Worm (Caenorhabditis elegans) whole organism, midembryonic: Measurements from ENCODE around the gene lmp-2.
A peak's percentile ranks its signal among the peaks of the same experiment; 100 is the strongest.

Experiments used
- T22C8.4 ChIP-seq: fragments of 200-800 bp; sonication (Bioruptor generic); IDR thresholded peaks from 2 replicates; pipeline ENCODE4 v1.3.6; 2022; ENCODE audit warnings: missing genetic modification characterization, missing compliant biosample characterization
- cog-1 ChIP-seq: sonication (generic microtip); optimal IDR thresholded peaks from 2 replicates; lab custom pipeline; 2016; ENCODE audit warnings: missing genetic modification characterization, missing compliant biosample characterization
- flt-1 ChIP-seq: fragments of 200-800 bp; sonication (Bioruptor generic); IDR thresholded peaks from 2 replicates; pipeline ENCODE4 v1.3.6; 2022; ENCODE audit warnings: missing genetic modification characterization, missing compliant biosample characterization
- klf-2 ChIP-seq: fragments of 200-800 bp; sonication (Bioruptor generic); conservative IDR thresholded peaks from 2 replicates; pipeline ENCODE4 v1.3.6; 2022; ENCODE audit warnings: missing genetic modification reagents, missing genetic modification characterization, missing compliant biosample characterization
- med-1 ChIP-seq: sonication (generic microtip); optimal IDR thresholded peaks from 2 replicates; lab custom pipeline; 2017; ENCODE audit warnings: missing genetic modification characterization, mild to moderate bottlenecking, missing compliant biosample characterization, antibody characterized with exemption, missing genetic modification reagents; ENCODE audit not compliant: insufficient read depth
- ref-1 ChIP-seq: fragments of 200-800 bp; sonication (Bioruptor generic); conservative IDR thresholded peaks from 2 replicates; pipeline ENCODE4 v1.3.6; 2022; ENCODE audit warnings: missing genetic modification reagents, missing genetic modification characterization, missing compliant biosample characterization
- tab-1 ChIP-seq: fragments of 200-800 bp; sonication (Bioruptor generic); IDR thresholded peaks from 2 replicates; pipeline ENCODE4 v1.3.6; 2022; ENCODE audit warnings: missing genetic modification characterization, missing compliant biosample characterization
- ztf-23 ChIP-seq: fragments of 200-800 bp; sonication (Bioruptor generic); IDR thresholded peaks from 2 replicates; pipeline ENCODE4 v1.3.6; 2022; ENCODE audit warnings: missing genetic modification reagents, missing genetic modification characterization, missing compliant biosample characterization
- ztf-29 ChIP-seq: fragments of 200-800 bp; sonication (Bioruptor generic); IDR thresholded peaks from 2 replicates; pipeline ENCODE4 v1.3.6; 2022; ENCODE audit warnings: missing genetic modification reagents, missing genetic modification characterization, missing compliant biosample characterization

Gene lmp-2

DNA sequence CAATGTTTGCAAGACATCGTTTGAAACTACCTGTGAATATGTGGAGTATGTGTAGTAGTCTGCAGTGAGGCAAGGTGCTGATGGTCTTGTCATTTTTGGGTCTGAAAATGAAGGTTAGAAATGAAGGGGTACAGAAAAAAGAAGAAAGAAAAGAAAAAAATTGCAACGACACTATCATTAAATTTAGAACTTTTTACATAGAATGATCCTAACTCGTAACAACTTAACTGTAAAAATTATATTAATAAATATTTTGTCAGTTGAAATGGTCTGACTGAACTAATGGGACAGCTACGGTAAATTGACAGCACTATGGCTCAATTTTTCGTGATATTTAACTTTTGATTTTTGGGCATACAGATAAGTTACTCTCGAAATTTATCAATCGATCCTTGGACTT, 6.1 kb upstream of the lmp-2 start, which contains the start of gene C05D9.7:
C05D9.7 (minus strand) TSS at position 101 of the 400 bp plus-strand sequence.
- TF ChIP-seq tab-1 (GFP tag; lab: Robert Waterston, UW), result no peak
- no peak for TF ChIP-seq ztf-23
- no peak for TF ChIP-seq ref-1 (GFP tag; lab: Robert Waterston, UW)
- no peak for TF ChIP-seq T22C8.4 (GFP tag; lab: Robert Waterston, UW)
- TF ChIP-seq cog-1 (tag; lab: Kevin White, UChicago), result no peak
- TF ChIP-seq ztf-29, result no peak
- no peak for TF ChIP-seq med-1 (GFP tag; lab: Kevin White, UChicago)
- no peak for TF ChIP-seq flt-1 (GFP tag; lab: Robert Waterston, UW)
- TF ChIP-seq klf-2 (GFP tag; lab: Robert Waterston, UW), result no peak

DNA sequence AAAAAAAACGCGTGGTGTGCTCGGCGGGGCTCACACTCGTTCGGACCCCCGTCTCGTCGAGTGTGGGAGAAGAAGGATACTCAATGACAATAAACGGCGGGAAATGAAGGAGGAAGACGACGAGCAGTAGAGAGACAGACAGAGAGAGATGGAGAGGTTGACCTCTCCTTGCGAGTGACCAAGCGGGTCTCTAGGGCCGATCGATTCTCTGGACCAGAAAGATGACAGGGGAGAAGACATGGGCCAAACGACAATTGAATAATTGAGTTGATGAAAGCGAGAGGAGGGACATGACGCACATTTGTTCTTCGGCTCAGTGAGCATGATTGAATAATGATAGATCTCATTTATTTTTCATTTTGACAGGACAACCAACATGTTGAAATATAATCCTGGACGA, 5.1 kb upstream of the lmp-2 start:
- no peak for TF ChIP-seq ztf-29
- no peak for TF ChIP-seq ztf-23
- no peak for TF ChIP-seq tab-1 (GFP tag; lab: Robert Waterston, UW)
- peak; percentile 52 for TF ChIP-seq T22C8.4 (GFP tag; lab: Robert Waterston, UW)
- no peak for TF ChIP-seq ref-1 (GFP tag; lab: Robert Waterston, UW)
- TF ChIP-seq med-1 (GFP tag; lab: Kevin White, UChicago), result no peak
- 0 out of 2 replicates have a peak, but pooled peaks have one; percentile 54 for TF ChIP-seq flt-1 (GFP tag; lab: Robert Waterston, UW)
- peak; percentile 80 for TF ChIP-seq cog-1 (tag; lab: Kevin White, UChicago)
- no peak for TF ChIP-seq klf-2 (GFP tag; lab: Robert Waterston, UW)

DNA sequence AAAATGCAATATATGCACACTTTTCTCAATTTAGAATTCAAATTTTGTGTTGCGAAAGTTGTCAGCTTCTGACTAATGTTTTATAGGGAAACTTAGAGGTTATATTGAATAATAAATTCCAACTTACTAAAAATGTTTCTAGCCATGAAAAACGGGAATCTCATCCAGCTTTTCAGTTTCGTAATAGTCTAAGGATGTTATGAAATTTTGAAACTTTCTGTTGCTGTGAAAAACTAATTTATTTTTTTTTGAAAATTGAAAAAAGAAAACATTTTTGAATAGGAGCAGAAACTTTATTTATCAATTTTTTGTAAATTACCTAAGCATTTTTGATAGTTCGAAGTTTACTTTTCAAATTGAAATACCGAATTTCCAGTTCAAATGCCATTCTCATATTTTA, 3.8 kb upstream of the lmp-2 start:
- TF ChIP-seq cog-1 (tag; lab: Kevin White, UChicago) (no peak), ztf-23 (no peak), T22C8.4 (GFP tag; lab: Robert Waterston, UW) (no peak), flt-1 (GFP tag; lab: Robert Waterston, UW) (no peak), tab-1 (GFP tag; lab: Robert Waterston, UW) (no peak), klf-2 (GFP tag; lab: Robert Waterston, UW) (no peak), ref-1 (GFP tag; lab: Robert Waterston, UW) (no peak), med-1 (GFP tag; lab: Kevin White, UChicago) (no peak), ztf-29 (no peak)

DNA sequence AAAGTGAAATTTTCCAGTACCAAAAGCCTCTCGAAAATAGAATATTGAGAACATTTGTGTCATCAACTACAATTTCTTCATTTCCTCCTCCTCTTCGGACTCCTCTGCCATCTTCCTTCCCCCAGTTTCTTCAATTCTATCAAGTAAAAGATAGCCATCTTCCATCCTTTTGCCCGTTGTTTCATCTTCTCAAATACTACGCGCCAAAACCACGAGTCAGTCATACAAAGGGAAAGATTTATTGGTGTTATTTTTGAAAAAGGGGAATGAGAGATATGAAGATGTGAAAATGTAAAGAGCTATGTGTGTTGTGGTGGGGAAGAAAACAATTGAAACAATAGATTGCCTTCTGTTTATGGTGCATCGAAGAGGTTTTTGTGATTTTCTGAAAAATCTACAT, 3.2 kb upstream of the lmp-2 start:
- TF ChIP-seq med-1 (GFP tag; lab: Kevin White, UChicago) (no peak), klf-2 (GFP tag; lab: Robert Waterston, UW) (no peak), ztf-29 (no peak), ref-1 (GFP tag; lab: Robert Waterston, UW) (no peak), cog-1 (tag; lab: Kevin White, UChicago) (no peak), tab-1 (GFP tag; lab: Robert Waterston, UW) (no peak), T22C8.4 (GFP tag; lab: Robert Waterston, UW) (no peak), ztf-23 (no peak), flt-1 (GFP tag; lab: Robert Waterston, UW) (no peak)

DNA sequence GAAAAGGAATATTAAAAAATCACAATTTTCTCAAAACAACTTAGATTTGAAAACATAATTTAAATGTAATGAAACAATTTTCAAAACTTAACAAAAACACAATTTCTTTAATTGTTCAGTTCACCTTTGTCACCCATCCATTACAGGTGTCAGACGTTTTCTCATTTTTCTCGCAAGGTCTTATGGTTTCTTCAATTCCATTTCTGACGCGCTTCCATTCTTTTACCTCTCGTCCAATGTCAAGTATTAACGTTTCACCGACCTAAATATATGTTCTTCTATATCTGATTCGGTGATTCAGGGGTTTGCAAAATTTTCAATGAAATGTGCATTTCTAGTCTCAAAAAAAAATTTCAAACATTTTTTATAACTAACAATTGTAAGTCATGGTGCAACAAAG, 1.9 kb upstream of the lmp-2 start:
- no peak for TF ChIP-seq ztf-23
- TF ChIP-seq med-1 (GFP tag; lab: Kevin White, UChicago), result no peak
- no peak for TF ChIP-seq T22C8.4 (GFP tag; lab: Robert Waterston, UW)
- no peak for TF ChIP-seq klf-2 (GFP tag; lab: Robert Waterston, UW)
- TF ChIP-seq tab-1 (GFP tag; lab: Robert Waterston, UW), result no peak
- TF ChIP-seq flt-1 (GFP tag; lab: Robert Waterston, UW), result no peak
- no peak for TF ChIP-seq ztf-29
- TF ChIP-seq ref-1 (GFP tag; lab: Robert Waterston, UW), result no peak
- TF ChIP-seq cog-1 (tag; lab: Kevin White, UChicago), result no peak

DNA sequence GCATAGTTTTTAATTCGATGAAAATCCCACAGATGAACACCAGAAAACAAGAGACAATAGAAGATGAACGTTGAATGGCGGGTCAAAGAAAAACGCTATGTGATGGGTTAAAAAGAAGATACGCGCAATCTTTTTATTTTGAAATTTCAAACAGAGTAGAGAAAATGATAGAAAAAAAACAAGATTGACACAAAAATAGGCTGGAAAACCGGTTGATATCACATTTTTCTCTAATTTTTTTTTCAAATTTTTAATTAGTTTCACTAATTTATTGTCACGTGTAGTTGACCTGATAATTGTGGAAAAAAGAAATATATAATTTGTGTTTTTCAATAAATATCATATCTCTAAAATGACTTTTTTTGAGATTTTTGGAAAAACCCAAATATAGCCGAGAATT, 1.3 kb upstream of the lmp-2 start, which contains the start of gene C05D9.9:
C05D9.9 (minus strand) TSS at position 101 of the 400 bp plus-strand sequence.
- TF ChIP-seq T22C8.4 (GFP tag; lab: Robert Waterston, UW) (no peak), ztf-23 (no peak), klf-2 (GFP tag; lab: Robert Waterston, UW) (no peak), ref-1 (GFP tag; lab: Robert Waterston, UW) (no peak), med-1 (GFP tag; lab: Kevin White, UChicago) (no peak), cog-1 (tag; lab: Kevin White, UChicago) (no peak), ztf-29 (no peak), flt-1 (GFP tag; lab: Robert Waterston, UW) (no peak), tab-1 (GFP tag; lab: Robert Waterston, UW) (no peak)

DNA sequence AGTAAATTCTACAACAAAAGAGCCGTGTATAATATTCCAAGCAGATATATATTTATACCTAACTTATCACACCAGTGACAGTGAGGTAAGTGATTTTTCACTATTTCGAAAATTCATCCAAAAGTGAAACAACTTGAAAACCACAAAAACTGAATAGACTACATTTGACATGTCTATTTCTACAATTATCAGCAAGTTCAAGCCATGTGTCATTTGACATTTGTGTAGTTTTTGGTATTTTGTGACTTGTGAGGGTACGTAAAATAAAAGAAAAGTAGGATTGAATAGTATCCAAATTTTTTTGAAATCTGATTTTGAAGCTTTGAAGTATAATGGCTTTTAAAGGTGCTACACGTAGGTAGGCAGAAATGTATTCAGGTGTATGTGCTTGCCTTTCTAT, 792 bp downstream of the lmp-2 start:
- TF ChIP-seq ztf-29 (no peak), med-1 (GFP tag; lab: Kevin White, UChicago) (no peak)

DNA sequence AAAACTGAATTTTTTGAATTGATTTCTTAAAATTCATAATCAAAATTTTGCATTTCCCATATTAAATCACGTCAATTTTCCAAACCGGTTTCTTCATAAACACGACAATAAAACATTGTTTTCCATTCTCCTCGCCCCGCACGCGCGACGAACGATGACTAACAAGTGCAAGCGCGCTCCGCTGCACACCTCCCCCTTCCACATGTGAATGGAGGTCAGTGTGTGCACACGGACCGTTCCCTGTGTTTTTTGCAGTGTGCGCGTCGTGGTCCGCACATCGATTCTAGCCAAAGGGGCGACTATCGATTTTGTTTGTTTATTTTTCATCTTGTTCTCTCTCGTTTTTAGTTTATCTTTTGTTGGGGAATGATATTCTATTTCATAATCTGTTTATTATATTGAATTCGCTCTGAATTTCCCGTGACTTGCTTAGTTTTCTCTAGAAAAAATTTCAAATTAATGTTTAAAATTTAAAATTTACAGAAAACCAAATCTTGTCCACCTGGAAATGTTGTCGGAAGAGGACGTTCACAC, 3.2 kb downstream of the lmp-2 start, which contains the start of gene snx-1:
snx-1 (plus strand) TSS at position 484 of the 534 bp plus-strand sequence.
- TF ChIP-seq ztf-29 (no peak), flt-1 (GFP tag; lab: Robert Waterston, UW) (peak; percentile 52; the same call in 1 of the 2 replicates), T22C8.4 (GFP tag; lab: Robert Waterston, UW) (no peak)

DNA sequence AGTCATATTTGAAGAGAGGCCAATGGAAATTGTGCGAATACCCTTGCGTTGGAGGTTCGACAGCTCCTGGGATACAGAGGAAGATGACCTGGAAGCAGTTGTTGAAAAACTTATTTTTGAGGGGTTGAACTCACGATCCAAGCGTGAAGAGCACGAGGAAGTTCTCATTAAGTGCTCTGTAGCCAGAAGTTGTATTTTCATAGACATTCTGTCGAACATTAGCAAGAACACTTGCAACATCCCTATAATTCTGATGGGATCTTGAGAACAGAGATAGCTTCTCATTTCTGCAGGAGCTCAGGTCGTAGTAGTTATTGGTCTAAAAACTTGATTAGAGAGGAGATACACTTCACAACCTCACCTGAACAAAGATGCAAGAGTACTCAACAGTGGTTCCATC, 16.2 kb downstream of the lmp-2 start:
- TF ChIP-seq tab-1 (GFP tag; lab: Robert Waterston, UW), result no peak
- TF ChIP-seq med-1 (GFP tag; lab: Kevin White, UChicago), result no peak
- no peak for TF ChIP-seq ref-1 (GFP tag; lab: Robert Waterston, UW)
- TF ChIP-seq cog-1 (tag; lab: Kevin White, UChicago), result no peak
- TF ChIP-seq ztf-29, result no peak
- TF ChIP-seq flt-1 (GFP tag; lab: Robert Waterston, UW), result no peak
- TF ChIP-seq ztf-23, result no peak
- no peak for TF ChIP-seq T22C8.4 (GFP tag; lab: Robert Waterston, UW)
- TF ChIP-seq klf-2 (GFP tag; lab: Robert Waterston, UW), result no peak
